Worm (Caenorhabditis elegans): ENCODE measurements around the gene Y39A3CL.7.

The Y39A3CL.7 gene

DNA sequence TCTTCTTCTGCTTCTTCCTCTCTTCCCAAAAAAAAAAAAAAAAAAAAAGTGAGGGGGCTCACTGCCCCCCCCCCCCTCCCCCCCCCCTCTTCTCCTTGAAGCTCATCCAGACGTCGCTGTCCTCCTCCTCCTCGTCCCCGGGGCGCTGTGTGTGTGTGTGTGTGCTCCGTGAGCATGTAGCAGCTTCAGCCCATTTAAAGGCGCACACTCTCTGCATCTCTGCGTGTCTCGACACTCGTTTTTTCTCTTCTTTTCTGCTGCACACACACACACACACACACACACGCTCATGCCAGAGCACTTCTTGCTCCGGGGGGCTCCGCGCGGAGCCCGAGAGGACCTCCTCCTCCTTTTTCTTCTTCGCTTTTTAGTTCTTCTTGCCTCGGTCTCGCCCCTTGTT, 38.9 kb upstream of the Y39A3CL.7 start:
- TF ChIP-seq ceh-82 (tag; optimal IDR thresholded peaks at IDR 0.05) = peak; percentile 33
- no peak for TF ChIP-seq ceh-16 (tag; optimal IDR thresholded peaks at IDR 0.05)
- peak; percentile 56 for TF ChIP-seq lin-39 (tag; optimal IDR thresholded peaks at IDR 0.05)
- no peak for TF ChIP-seq nhr-43 (tag; optimal IDR thresholded peaks at IDR 0.05; ENCODE audit: poor library complexity, severe bottlenecking)
- TF ChIP-seq nhr-237 (tag; optimal IDR thresholded peaks at IDR 0.05) = no peak
- no peak for TF ChIP-seq pha-4 (tag; optimal IDR thresholded peaks at IDR 0.05)
- no peak for TF ChIP-seq nhr-23 (tag; optimal IDR thresholded peaks at IDR 0.05)
- no peak for TF ChIP-seq fkh-2 (tag; optimal IDR thresholded peaks at IDR 0.05)
- TF ChIP-seq eor-1 (tag; optimal IDR thresholded peaks at IDR 0.05) = no peak
- no peak for TF ChIP-seq mml-1 (tag; optimal IDR thresholded peaks at IDR 0.05)
- no peak for TF ChIP-seq nhr-28 (tag; optimal IDR thresholded peaks at IDR 0.05)
- no peak for TF ChIP-seq daf-12 (tag; optimal IDR thresholded peaks at IDR 0.05)
- TF ChIP-seq egl-5 (tag; optimal IDR thresholded peaks at IDR 0.05) = no peak
- TF ChIP-seq nhr-67 (tag; optimal IDR thresholded peaks at IDR 0.05) = no peak
- TF ChIP-seq tbx-2 (tag; optimal IDR thresholded peaks at IDR 0.05) = peak; percentile 15
- no peak for TF ChIP-seq sea-2 (GFP tag; optimal IDR thresholded peaks at IDR 0.05)
- TF ChIP-seq elt-2 (tag; optimal IDR thresholded peaks at IDR 0.05) = no peak
- no peak for TF ChIP-seq pqm-1 (tag; optimal IDR thresholded peaks at IDR 0.05)
- peak; percentile 42 for TF ChIP-seq nhr-11 (tag; optimal IDR thresholded peaks at IDR 0.05)
- TF ChIP-seq skn-1 (tag; optimal IDR thresholded peaks at IDR 0.05) = no peak
- no peak for TF ChIP-seq fos-1 (tag; optimal IDR thresholded peaks at IDR 0.05)
- TF ChIP-seq elt-3 (tag; optimal IDR thresholded peaks at IDR 0.05) = no peak
- no peak for TF ChIP-seq ceh-9 (tag; optimal IDR thresholded peaks at IDR 0.05)
- no peak for TF ChIP-seq zag-1 (tag; optimal IDR thresholded peaks at IDR 0.05)
- no peak for TF ChIP-seq hmg-11 (tag; optimal IDR thresholded peaks at IDR 0.05)
- TF ChIP-seq unc-62 (GFP tag; optimal IDR thresholded peaks at IDR 0.05) = no peak
- no peak for TF ChIP-seq nhr-25 (tag; optimal IDR thresholded peaks at IDR 0.05)
- TF ChIP-seq elt-1 (tag; optimal IDR thresholded peaks at IDR 0.05) = no peak
- no peak for TF ChIP-seq nhr-12 (tag; optimal IDR thresholded peaks at IDR 0.05)
- TF ChIP-seq unc-39 (tag; optimal IDR thresholded peaks at IDR 0.05) = no peak
- TF ChIP-seq ztf-11 (tag; optimal IDR thresholded peaks at IDR 0.05) = no peak
- no peak for TF ChIP-seq egl-27 (tag; optimal IDR thresholded peaks at IDR 0.05)
- TF ChIP-seq jun-1 (tag; optimal IDR thresholded peaks at IDR 0.05) = no peak
- no peak for TF ChIP-seq R02D3.7 (tag; optimal IDR thresholded peaks at IDR 0.05)
- TF ChIP-seq ZK546.5 (tag; optimal IDR thresholded peaks at IDR 0.05) = no peak
- TF ChIP-seq nhr-76 (tag; optimal IDR thresholded peaks at IDR 0.05) = no peak
- no peak for TF ChIP-seq nhr-77 (tag; optimal IDR thresholded peaks at IDR 0.05)
- TF ChIP-seq mdl-1 (tag; optimal IDR thresholded peaks at IDR 0.05) = no peak
- TF ChIP-seq lsy-12 (tag; optimal IDR thresholded peaks at IDR 0.05) = no peak
- TF ChIP-seq ceh-28 (tag; optimal IDR thresholded peaks at IDR 0.05) = no peak
- TF ChIP-seq nfya-1 (tag; optimal IDR thresholded peaks at IDR 0.05; ENCODE audit: insufficient read depth) = peak; percentile 75
- TF ChIP-seq fkh-10 (GFP tag; optimal IDR thresholded peaks at IDR 0.05) = peak; percentile 41
- TF ChIP-seq lin-15B (tag; optimal IDR thresholded peaks at IDR 0.05) = peak; percentile 40
- TF ChIP-seq snpc-4 (tag; optimal IDR thresholded peaks at IDR 0.05) = peak; percentile 5
- no peak for TF ChIP-seq ztf-4 (tag; optimal IDR thresholded peaks at IDR 0.05)
- no peak for TF ChIP-seq aly-2 (tag; optimal IDR thresholded peaks at IDR 0.05)
- no peak for TF ChIP-seq ama-1 (optimal IDR thresholded peaks at IDR 0.05)

DNA sequence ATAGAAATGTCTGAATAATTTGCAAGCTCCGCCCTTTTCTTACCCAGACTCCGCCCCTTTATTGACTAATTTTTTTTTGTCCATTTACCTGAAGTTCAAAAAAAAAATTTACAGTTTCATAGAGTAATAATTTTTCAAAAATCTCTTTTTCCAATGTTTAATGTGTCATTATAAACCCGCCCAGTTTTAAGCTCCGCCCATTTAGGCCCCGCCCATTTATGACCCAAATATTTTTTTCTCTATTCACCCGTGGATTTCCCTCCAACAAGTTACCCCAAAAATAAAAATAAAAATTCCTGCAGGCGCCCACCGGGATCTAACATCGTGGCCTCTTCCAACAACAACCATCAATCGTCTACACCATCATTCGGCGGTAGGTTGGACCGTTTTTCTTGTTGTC, 36.7 kb upstream of the Y39A3CL.7 start, which contains the start of gene rimb-1:
TSS of gene rimb-1 (plus strand) at position 301 of the 400 bp plus-strand sequence.
- TF ChIP-seq nhr-43 (tag; optimal IDR thresholded peaks at IDR 0.05; ENCODE audit: poor library complexity, severe bottlenecking) (no peak), tbx-2 (tag; optimal IDR thresholded peaks at IDR 0.05) (no peak), R02D3.7 (tag; optimal IDR thresholded peaks at IDR 0.05) (no peak), unc-39 (tag; optimal IDR thresholded peaks at IDR 0.05) (no peak), mdl-1 (tag; optimal IDR thresholded peaks at IDR 0.05) (no peak), ceh-82 (tag; optimal IDR thresholded peaks at IDR 0.05) (no peak), fkh-10 (GFP tag; optimal IDR thresholded peaks at IDR 0.05) (no peak), ceh-28 (tag; optimal IDR thresholded peaks at IDR 0.05) (no peak), elt-2 (tag; optimal IDR thresholded peaks at IDR 0.05) (no peak)
